Worm (Caenorhabditis elegans) whole organism, L4 larva: ENCODE data around the gene nhr-286.

Experiments
- D1046.2 ChIP-seq: fragments of 200-800 bp; sonication (Bioruptor generic); IDR thresholded peaks from 2 replicates; pipeline ENCODE4 v1.3.6; 2022; ENCODE audit warnings: missing genetic modification characterization, missing compliant biosample characterization
- F10B5.3 ChIP-seq: sonication (generic microtip); optimal IDR thresholded peaks from 2 replicates; lab custom pipeline; 2016; ENCODE audit warnings: mild to moderate bottlenecking, missing genetic modification characterization, missing compliant biosample characterization
- F44E2.7 ChIP-seq: fragments of 200-800 bp; sonication (Bioruptor generic); IDR thresholded peaks from 2 replicates; pipeline ENCODE4 v2.1.2; 2022; ENCODE audit warnings: missing genetic modification characterization, missing compliant biosample characterization
- F49E8.2 ChIP-seq: sonication (generic microtip); optimal IDR thresholded peaks from 2 replicates; lab custom pipeline; 2016; ENCODE audit warnings: missing compliant biosample characterization, mild to moderate bottlenecking, missing genetic modification characterization, borderline replicate concordance
- T20F7.1 ChIP-seq: fragments of 200-800 bp; sonication (Bioruptor generic); optimal IDR thresholded peaks from 2 replicates; lab custom pipeline; 2018; ENCODE audit warnings: mild to moderate bottlenecking, missing genetic modification characterization, missing compliant biosample characterization
- T26A8.4 ChIP-seq: fragments of 200-800 bp; sonication (Bioruptor generic); IDR thresholded peaks from 2 replicates; pipeline ENCODE4 v1.3.6; 2022; ENCODE audit warnings: missing genetic modification characterization, missing compliant biosample characterization
- Y48G9A.11 ChIP-seq: fragments of 200-800 bp; sonication (Bioruptor generic); IDR thresholded peaks from 2 replicates; pipeline ENCODE4 v1.3.6; 2022; ENCODE audit warnings: missing genetic modification reagents, missing genetic modification characterization, missing compliant biosample characterization
- Y5F2A.4 ChIP-seq: fragments of 200-800 bp; sonication (Bioruptor generic); optimal IDR thresholded peaks from 2 replicates; lab custom pipeline; 2018; ENCODE audit warnings: mild to moderate bottlenecking, missing genetic modification characterization, missing compliant biosample characterization
- Y75B8A.6 ChIP-seq: fragments of 200-800 bp; sonication (Bioruptor generic); IDR thresholded peaks from 2 replicates; pipeline ENCODE4 v1.3.6; 2022; ENCODE audit warnings: missing genetic modification reagents, missing genetic modification characterization, missing compliant biosample characterization
- ama-1 ChIP-seq: fragments of 150-350 bp; optimal IDR thresholded peaks from 2 replicates; lab custom pipeline; 2014; ENCODE audit warnings: inconsistent platforms, mixed read lengths
- arid-1 ChIP-seq: fragments of 200-800 bp; sonication (Bioruptor generic); conservative IDR thresholded peaks from 2 replicates; pipeline ENCODE4 v1.3.6; 2022; ENCODE audit warnings: missing genetic modification reagents, missing genetic modification characterization, missing compliant biosample characterization
- ceh-28 ChIP-seq: fragments of 150-350 bp; optimal IDR thresholded peaks from 2 replicates; lab custom pipeline; 2014; ENCODE audit warnings: missing biosample characterization, missing genetic modification reagents, missing genetic modification characterization
- ceh-32 ChIP-seq: sonication (generic microtip); optimal IDR thresholded peaks from 2 replicates; lab custom pipeline; 2016; ENCODE audit warnings: mild to moderate bottlenecking, missing genetic modification characterization, missing compliant biosample characterization; ENCODE audit not compliant: poor library complexity
- ceh-82 ChIP-seq: sonication (generic microtip); optimal IDR thresholded peaks from 2 replicates; lab custom pipeline; 2017; ENCODE audit warnings: missing biosample characterization, missing genetic modification characterization
- daf-16 ChIP-seq, 3 experiments: sonication (generic microtip); optimal IDR thresholded peaks; 2 replicates each; lab custom pipeline; 2016 to 2017; ENCODE audit warnings: missing genetic modification characterization in 3 of 3, missing genetic modification reagents in 3 of 3, mild to moderate bottlenecking in 2 of 3, missing compliant biosample characterization in 2 of 3, missing biosample characterization in 1 of 3, moderate library complexity in 1 of 3
- daf-8 ChIP-seq: fragments of 200-800 bp; sonication (Bioruptor generic); IDR thresholded peaks from 2 replicates; pipeline ENCODE4 v1.3.6; 2022; ENCODE audit warnings: missing genetic modification characterization, missing compliant biosample characterization
- dmd-9 ChIP-seq: fragments of 200-800 bp; sonication (Bioruptor generic); IDR thresholded peaks from 2 replicates; pipeline ENCODE4 v1.3.6; 2022; ENCODE audit warnings: missing genetic modification reagents, missing genetic modification characterization, missing compliant biosample characterization
- dve-1 ChIP-seq: sonication (generic microtip); optimal IDR thresholded peaks from 2 replicates; lab custom pipeline; 2017; ENCODE audit warnings: antibody characterized with exemption, mild to moderate bottlenecking, missing genetic modification characterization, missing compliant biosample characterization; ENCODE audit not compliant: insufficient read depth
- egl-27 ChIP-seq: sonication (generic microtip); optimal IDR thresholded peaks from 3 replicates; lab custom pipeline; 2017; ENCODE audit warnings: missing biosample characterization, missing genetic modification reagents, missing genetic modification characterization
- egl-43 ChIP-seq: fragments of 200-800 bp; sonication (Bioruptor generic); IDR thresholded peaks from 2 replicates; pipeline ENCODE4 v1.3.6; 2022; ENCODE audit warnings: missing genetic modification reagents, missing genetic modification characterization, missing compliant biosample characterization
- fos-1 ChIP-seq: fragments of 150-350 bp; optimal IDR thresholded peaks from 2 replicates; lab custom pipeline; 2014; ENCODE audit warnings: missing biosample characterization, missing genetic modification characterization
- gei-8 ChIP-seq: fragments of 200-800 bp; sonication (Bioruptor generic); optimal IDR thresholded peaks from 2 replicates; lab custom pipeline; 2018; ENCODE audit warnings: mild to moderate bottlenecking, missing genetic modification characterization, missing compliant biosample characterization
- hlh-11 ChIP-seq: fragments of 200-800 bp; sonication (Bioruptor generic); optimal IDR thresholded peaks from 2 replicates; lab custom pipeline; 2018; ENCODE audit warnings: mild to moderate bottlenecking, missing genetic modification characterization, missing compliant biosample characterization
- lin-38 ChIP-seq: fragments of 200-800 bp; sonication (Bioruptor generic); IDR thresholded peaks from 2 replicates; pipeline ENCODE4 v1.3.6; 2022; ENCODE audit warnings: missing genetic modification reagents, missing genetic modification characterization, missing compliant biosample characterization
- mes-2 ChIP-seq: sonication (generic microtip); optimal IDR thresholded peaks from 2 replicates; lab custom pipeline; 2016; ENCODE audit warnings: missing genotype, mild to moderate bottlenecking, missing genetic modification characterization, missing compliant biosample characterization; ENCODE audit not compliant: poor library complexity, severe bottlenecking
- nhr-237 ChIP-seq: sonication (generic microtip); optimal IDR thresholded peaks from 2 replicates; lab custom pipeline; 2017; ENCODE audit warnings: missing biosample characterization, missing genetic modification characterization
- nhr-25 ChIP-seq: sonication (generic microtip); optimal IDR thresholded peaks from 2 replicates; lab custom pipeline; 2017; ENCODE audit warnings: missing genetic modification characterization, mild to moderate bottlenecking, missing compliant biosample characterization, antibody characterized with exemption, moderate library complexity, borderline replicate concordance; ENCODE audit not compliant: insufficient read depth
- nhr-28 ChIP-seq: fragments of 150-350 bp; optimal IDR thresholded peaks from 2 replicates; lab custom pipeline; 2014; ENCODE audit warnings: missing biosample characterization, missing genetic modification characterization
- nhr-48 ChIP-seq: sonication (generic microtip); optimal IDR thresholded peaks from 2 replicates; lab custom pipeline; 2016; ENCODE audit warnings: mild to moderate bottlenecking, missing genetic modification characterization, missing compliant biosample characterization
- pha-4 ChIP-seq, 2 experiments: fragments of 150-350 bp in 1 of 2; fragments of 200-800 bp in 1 of 2; sonication (Bioruptor generic) in 1 of 2; IDR thresholded peaks in 1 of 2; optimal IDR thresholded peaks in 1 of 2; 2 replicates each; pipeline versions ENCODE4 v1.3.6 to Lab custom; 2014 to 2022; ENCODE audit warnings: missing genetic modification characterization in 2 of 2, missing genetic modification reagents in 2 of 2, missing biosample characterization in 1 of 2, missing compliant biosample characterization in 1 of 2
- php-3 ChIP-seq: fragments of 200-800 bp; sonication (Bioruptor generic); IDR thresholded peaks from 2 replicates; pipeline ENCODE4 v1.3.6; 2022; ENCODE audit warnings: missing genetic modification reagents, missing genetic modification characterization, missing compliant biosample characterization
- saeg-2 ChIP-seq: fragments of 200-800 bp; sonication (Bioruptor generic); IDR thresholded peaks from 2 replicates; pipeline ENCODE4 v1.3.6; 2022; ENCODE audit warnings: missing genetic modification reagents, missing genetic modification characterization, missing compliant biosample characterization
- set-16 ChIP-seq: fragments of 200-800 bp; sonication (Bioruptor generic); IDR thresholded peaks from 2 replicates; pipeline ENCODE4 v1.3.6; 2022; ENCODE audit warnings: missing genetic modification reagents, missing genetic modification characterization, missing compliant biosample characterization
- spr-1 ChIP-seq: sonication (generic microtip); optimal IDR thresholded peaks from 2 replicates; lab custom pipeline; 2016; ENCODE audit warnings: mild to moderate bottlenecking, missing genetic modification characterization, missing compliant biosample characterization
- spr-3 ChIP-seq: fragments of 200-800 bp; sonication (Bioruptor generic); optimal IDR thresholded peaks from 2 replicates; lab custom pipeline; 2018; ENCODE audit warnings: mild to moderate bottlenecking, missing genetic modification characterization, missing compliant biosample characterization
- unc-130 ChIP-seq: sonication (generic microtip); optimal IDR thresholded peaks from 2 replicates; lab custom pipeline; 2016; ENCODE audit warnings: missing genetic modification reagents, missing genetic modification characterization, missing compliant biosample characterization
- unc-62 ChIP-seq, 3 experiments: fragments of 150-350 bp in 1 of 3; sonication (generic microtip); optimal IDR thresholded peaks in 2 of 3; peaks in 1 of 3; 1 replicate in 1 of 3; 2 replicates in 2 of 3; lab custom pipeline; 2014 to 2017; ENCODE audit warnings: missing biosample characterization in 3 of 3, missing genetic modification characterization in 3 of 3, missing genetic modification reagents in 3 of 3, missing genotype in 1 of 3

The nhr-286 gene

ce11 chrV:7103247-7103646 lies 11.8 kb upstream of the nhr-286 start, which contains the start of gene odr-2:
TSS of gene odr-2 (plus strand) at chrV:7103547.
- TF ChIP-seq arid-1 (GFP tag; lab: Robert Waterston, UW) (no peak), spr-3 (GFP tag; lab: Kevin White, UChicago) (no peak), ceh-28 (tag; lab: Kevin White, UChicago) (no peak), nhr-48 (no peak), D1046.2 (GFP tag; lab: Robert Waterston, UW) (no peak), nhr-237 (no peak), F44E2.7 (GFP tag; lab: Robert Waterston, UW) (no peak), Y48G9A.11 (GFP tag; lab: Robert Waterston, UW) (no peak), mes-2 (tag; lab: Kevin White, UChicago) (no peak), ceh-32 (tag; lab: Kevin White, UChicago) (no peak), fos-1 (tag; lab: Kevin White, UChicago) (no peak), F10B5.3 (no peak), nhr-28 (tag; lab: Kevin White, UChicago) (no peak), unc-130 (no peak), lin-38 (GFP tag; lab: Robert Waterston, UW) (no peak)

DNA sequence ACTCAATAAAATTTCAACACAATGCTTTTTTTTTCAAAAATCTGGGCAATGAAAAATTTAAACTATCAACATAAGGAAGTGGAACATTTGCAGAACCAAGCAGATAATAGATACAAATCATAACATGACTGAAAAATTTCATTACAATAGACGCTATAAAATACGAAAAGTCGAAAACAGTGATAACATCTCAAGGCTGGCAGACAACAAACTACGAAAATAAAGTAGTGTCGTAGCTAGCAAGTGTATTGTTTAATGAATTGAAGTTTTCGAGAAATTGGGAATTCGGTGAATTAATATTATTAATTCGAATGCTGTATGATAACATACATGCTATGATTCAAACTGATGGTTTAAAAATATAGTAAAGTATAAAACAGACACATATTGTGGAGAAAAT lies 5.4 kb upstream of the nhr-286 start:
- peak; percentile 92 for TF ChIP-seq nhr-28 (tag; lab: Kevin White, UChicago)
- TF ChIP-seq nhr-25 (tag; lab: Kevin White, UChicago): no peak
- TF ChIP-seq Y5F2A.4 (GFP tag; lab: Kevin White, UChicago): no peak
- TF ChIP-seq set-16 (GFP tag; lab: Robert Waterston, UW): no peak
- TF ChIP-seq dve-1 (tag; lab: Kevin White, UChicago): no peak
- no peak for TF ChIP-seq dmd-9
- TF ChIP-seq php-3 (GFP tag; lab: Robert Waterston, UW): no peak
- no peak for TF ChIP-seq gei-8 (GFP tag; lab: Kevin White, UChicago)
- TF ChIP-seq mes-2 (tag; lab: Kevin White, UChicago): no peak
- peak in 1 of 2 experiments; percentile 39 for TF ChIP-seq unc-62 (GFP tag; optimal IDR thresholded peaks at IDR 0.05 in 1 of 2; lab: Kevin White, UChicago)
- no peak for TF ChIP-seq unc-62 (tag; optimal IDR thresholded peaks at IDR 0.05; lab: Kevin White, UChicago)
- no peak for TF ChIP-seq egl-43 (GFP tag; lab: Robert Waterston, UW)
- no peak for TF ChIP-seq Y75B8A.6
- no peak for TF ChIP-seq F49E8.2
- no peak for TF ChIP-seq ceh-82 (tag; lab: Kevin White, UChicago)

- TF ChIP-seq php-3 (GFP tag; lab: Robert Waterston, UW) (0 out of 2 replicates have a peak, but pooled peaks have one; percentile 21), egl-27 (tag; lab: Kevin White, UChicago) (no peak), T20F7.1 (GFP tag; lab: Kevin White, UChicago) (no peak), pha-4 (GFP tag; IDR thresholded peaks at IDR 0.05; lab: Robert Waterston, UW) (no peak), pha-4 (tag; optimal IDR thresholded peaks at IDR 0.05; lab: Kevin White, UChicago) (peak; percentile 3), daf-16 (GFP tag; optimal IDR thresholded peaks at IDR 0.05; lab: Kevin White, UChicago) (no peak), daf-16 (tag; optimal IDR thresholded peaks at IDR 0.05; lab: Kevin White, UChicago) (peak; percentile 88), dve-1 (tag; lab: Kevin White, UChicago) (peak; percentile 24), spr-1 (tag; lab: Kevin White, UChicago) (no peak), saeg-2 (no peak), daf-8 (GFP tag; lab: Robert Waterston, UW) (no peak), T26A8.4 (GFP tag; lab: Robert Waterston, UW) (no peak), hlh-11 (no peak), nhr-25 (tag; lab: Kevin White, UChicago) (no peak), nhr-28 (tag; lab: Kevin White, UChicago) (peak; percentile 64), ama-1 (lab: Kevin White, UChicago) (no peak)
Observed at ce11 chrV:7096129-7096730, 4.8 kb upstream of the nhr-286 start.
